Worm (Caenorhabditis elegans): Measurements from ENCODE around the gene kcc-1.

DNA sequence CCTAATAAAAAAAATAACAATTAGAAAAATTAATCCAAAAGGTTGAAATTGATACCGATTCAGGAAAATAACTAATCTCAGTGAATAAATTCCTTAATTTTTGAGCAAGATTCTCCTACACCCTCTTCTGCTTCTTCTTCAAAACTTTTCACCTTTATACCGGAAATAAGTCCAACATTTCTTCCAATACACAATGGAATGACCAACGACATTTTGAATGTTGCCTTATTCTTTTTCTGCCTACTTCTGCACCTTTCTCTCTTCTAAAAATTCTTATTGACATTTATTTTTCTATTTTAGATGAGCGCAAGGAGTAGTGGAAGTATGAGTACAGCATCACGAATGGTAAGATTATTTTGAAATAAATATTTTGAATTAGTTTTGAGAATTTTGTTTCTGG, 9.2 kb upstream of the kcc-1 start, which contains the start of gene unc-8:
- no peak for TF ChIP-seq ama-1 (optimal IDR thresholded peaks at IDR 0.05)
- no peak for TF ChIP-seq alr-1 (tag; optimal IDR thresholded peaks at IDR 0.05)
- no peak for TF ChIP-seq skn-1 (tag; optimal IDR thresholded peaks at IDR 0.05)
- no peak for TF ChIP-seq snpc-4 (tag; optimal IDR thresholded peaks at IDR 0.05)
- no peak for TF ChIP-seq ZK546.5 (tag; optimal IDR thresholded peaks at IDR 0.05)
